Worm (Caenorhabditis elegans) whole organism, mixed stage, embryonic: ENCODE measurements around the gene lect-2.

Source experiments
- lsy-2 ChIP-seq: fragments of 150-350 bp; optimal IDR thresholded peaks from 2 replicates; lab custom pipeline; 2014; ENCODE audit warnings: missing biosample characterization, missing genetic modification characterization
- nhr-237 ChIP-seq: fragments of 150-350 bp; optimal IDR thresholded peaks from 2 replicates; lab custom pipeline; 2014; ENCODE audit warnings: missing biosample characterization, missing genetic modification characterization
- nhr-28 ChIP-seq: fragments of 150-350 bp; optimal IDR thresholded peaks from 2 replicates; lab custom pipeline; 2014; ENCODE audit warnings: missing biosample characterization, missing genetic modification characterization
- ztf-11 ChIP-seq: fragments of 150-350 bp; optimal IDR thresholded peaks from 2 replicates; lab custom pipeline; 2014; ENCODE audit warnings: missing biosample characterization, missing genetic modification characterization

ce11 chrII:5820282-5820762 lies 29.8 kb downstream of the lect-2 start, which contains the start of gene ehs-1:
- TF ChIP-seq nhr-237 (tag; lab: Kevin White, UChicago) (no peak), nhr-28 (no peak), lsy-2 (tag; lab: Kevin White, UChicago) (no peak), ztf-11 (tag; lab: Kevin White, UChicago) (no peak)
